Fruit fly (Drosophila melanogaster) whole organism, pupa: ENCODE results near the gene Inx5.

ENCODE experiments used
- CG10348 ChIP-seq: fragments of 200-800 bp; sonication (Bioruptor generic); IDR thresholded peaks from 2 replicates; pipeline ENCODE4 v1.3.6; 2022; ENCODE audit warnings: missing biosample characterization, missing genetic modification characterization
- CG12605 ChIP-seq: fragments of 200-800 bp; sonication (Bioruptor generic); IDR thresholded peaks from 2 replicates; pipeline ENCODE4 v1.3.6; 2022; ENCODE audit warnings: missing biosample characterization, missing genetic modification characterization
- CG13204 ChIP-seq: fragments of 200-800 bp; sonication (Bioruptor generic); optimal IDR thresholded peaks from 2 replicates; lab custom pipeline; 2018; ENCODE audit warnings: missing biosample characterization, mild to moderate bottlenecking, missing genetic modification characterization, moderate library complexity
- CG14655 ChIP-seq: fragments of 200-800 bp; sonication (Bioruptor generic); optimal IDR thresholded peaks from 3 replicates; lab custom pipeline; 2017; ENCODE audit warnings: mild to moderate bottlenecking, missing biosample characterization, missing genetic modification reagents, missing genetic modification characterization
- CG15710 ChIP-seq: fragments of 200-800 bp; sonication (Bioruptor generic); optimal IDR thresholded peaks from 2 replicates; lab custom pipeline; 2018; ENCODE audit warnings: missing biosample characterization, mild to moderate bottlenecking, missing genetic modification characterization, moderate library complexity
- CG17806 ChIP-seq: fragments of 200-800 bp; sonication (Bioruptor generic); optimal IDR thresholded peaks from 2 replicates; lab custom pipeline; 2018; ENCODE audit warnings: missing biosample characterization, mild to moderate bottlenecking, missing genetic modification characterization, moderate library complexity
- CG32121 ChIP-seq: fragments of 200-800 bp; sonication (Bioruptor generic); IDR thresholded peaks from 2 replicates; pipeline ENCODE4 v1.3.6; 2022; ENCODE audit warnings: missing biosample characterization, missing genetic modification characterization
- CG34367 ChIP-seq: fragments of 200-800 bp; sonication (Bioruptor generic); optimal IDR thresholded peaks from 2 replicates; lab custom pipeline; 2018; ENCODE audit warnings: missing biosample characterization, mild to moderate bottlenecking, missing genetic modification characterization
- CG4496 ChIP-seq: fragments of 200-800 bp; sonication (Bioruptor generic); IDR thresholded peaks from 3 replicates; pipeline ENCODE4 v1.3.6; 2022; ENCODE audit warnings: missing biosample characterization, missing genetic modification characterization
- CG8159 ChIP-seq: fragments of 200-800 bp; sonication (Bioruptor generic); optimal IDR thresholded peaks from 3 replicates; lab custom pipeline; 2018; ENCODE audit warnings: missing biosample characterization, mild to moderate bottlenecking, missing genetic modification characterization, moderate library complexity
- CG8301 ChIP-seq: fragments of 200-800 bp; sonication (Bioruptor generic); optimal IDR thresholded peaks from 2 replicates; lab custom pipeline; 2018; ENCODE audit warnings: missing biosample characterization, mild to moderate bottlenecking, missing genetic modification characterization
- CG9948 ChIP-seq: fragments of 200-800 bp; sonication (Bioruptor generic); optimal IDR thresholded peaks from 2 replicates; lab custom pipeline; 2018; ENCODE audit warnings: missing biosample characterization, mild to moderate bottlenecking, missing genetic modification characterization, moderate library complexity
- D1 ChIP-seq: fragments of 200-800 bp; sonication (Bioruptor generic); optimal IDR thresholded peaks from 2 replicates; lab custom pipeline; 2018; ENCODE audit warnings: missing biosample characterization, mild to moderate bottlenecking, missing genetic modification characterization, moderate library complexity
- EcR ChIP-seq: fragments of 200-800 bp; sonication (Bioruptor generic); optimal IDR thresholded peaks from 3 replicates; lab custom pipeline; 2019; ENCODE audit warnings: missing biosample characterization, missing genetic modification characterization, mild to moderate bottlenecking, moderate library complexity, missing genetic modification reagents
- Ets98B ChIP-seq: fragments of 200-800 bp; sonication (Bioruptor generic); IDR thresholded peaks from 2 replicates; pipeline ENCODE4 v1.3.6; 2022; ENCODE audit warnings: missing biosample characterization, missing genetic modification characterization
- Pif1A ChIP-seq: fragments of 200-800 bp; sonication (Bioruptor generic); optimal IDR thresholded peaks from 3 replicates; lab custom pipeline; 2016; ENCODE audit warnings: missing biosample characterization, missing genetic modification characterization
- Pif1B ChIP-seq: fragments of 200-800 bp; sonication (Bioruptor generic); optimal IDR thresholded peaks from 3 replicates; lab custom pipeline; 2016; ENCODE audit warnings: missing biosample characterization, missing genetic modification characterization
- Snoo ChIP-seq: fragments of 200-800 bp; sonication (Bioruptor generic); optimal IDR thresholded peaks from 3 replicates; lab custom pipeline; 2017; ENCODE audit warnings: missing biosample characterization, mild to moderate bottlenecking, missing genetic modification characterization, inconsistent platforms
- fd96Ca ChIP-seq: fragments of 200-800 bp; sonication (Bioruptor generic); IDR thresholded peaks from 3 replicates; pipeline ENCODE4 v1.3.6; 2022; ENCODE audit warnings: missing biosample characterization, missing genetic modification characterization
- gl ChIP-seq: fragments of 200-800 bp; sonication (Bioruptor generic); optimal IDR thresholded peaks from 2 replicates; lab custom pipeline; 2018; ENCODE audit warnings: missing biosample characterization, mild to moderate bottlenecking, missing genetic modification characterization
- rn ChIP-seq: fragments of 200-800 bp; sonication (Bioruptor generic); IDR thresholded peaks from 2 replicates; pipeline ENCODE4 v1.3.6; 2022; ENCODE audit warnings: missing biosample characterization, missing genetic modification characterization

The Inx5 gene

dm6 chrX:19153288-19154130, 17.2 kb downstream of the Inx5 start:
- TF ChIP-seq CG34367 (tag; lab: Kevin White, UChicago), result no peak
- TF ChIP-seq Pif1A (GFP tag; lab: Kevin White, UChicago), result no peak
- TF ChIP-seq CG8159 (tag; lab: Kevin White, UChicago), result no peak
- TF ChIP-seq CG4496 (GFP tag; lab: Robert Waterston, UW), result peak; percentile 64
- no peak for TF ChIP-seq rn (GFP tag; lab: Robert Waterston, UW)
- no peak for TF ChIP-seq Snoo (tag; lab: Kevin White, UChicago)
- TF ChIP-seq gl (tag; lab: Kevin White, UChicago), result peak; percentile 6
- TF ChIP-seq CG32121, result peak; percentile 50
- peak; percentile 82 for TF ChIP-seq EcR (GFP tag; lab: Kevin White, UChicago)
- TF ChIP-seq CG8301 (tag; lab: Kevin White, UChicago), result no peak
- no peak for TF ChIP-seq CG17806 (tag; lab: Kevin White, UChicago)
- no peak for TF ChIP-seq D1
- TF ChIP-seq fd96Ca (GFP tag; lab: Robert Waterston, UW), result peak; percentile 56; the same call in 2 of the 3 replicates
- TF ChIP-seq CG15710 (tag; lab: Kevin White, UChicago), result no peak
- TF ChIP-seq CG9948 (tag; lab: Kevin White, UChicago), result no peak
- TF ChIP-seq Pif1B (GFP tag; lab: Kevin White, UChicago), result peak; percentile 49
- no peak for TF ChIP-seq CG14655 (GFP tag; lab: Kevin White, UChicago)
- TF ChIP-seq CG12605 (GFP tag; lab: Robert Waterston, UW), result 0 out of 2 replicates have a peak, but pooled peaks have one; percentile 17
- no peak for TF ChIP-seq CG10348 (GFP tag; lab: Robert Waterston, UW)
- TF ChIP-seq Ets98B (GFP tag; lab: Robert Waterston, UW), result peak; percentile 46; the same call in 1 of the 2 replicates
- TF ChIP-seq CG13204 (GFP tag; lab: Kevin White, UChicago), result peak; percentile 79

dm6 chrX:19152570-19153287, 18.0 kb downstream of the Inx5 start:
- no peak for TF ChIP-seq Ets98B (GFP tag; lab: Robert Waterston, UW)
- peak; percentile 79 for TF ChIP-seq Snoo (tag; lab: Kevin White, UChicago)
- TF ChIP-seq fd96Ca (GFP tag; lab: Robert Waterston, UW), result no peak
- peak; percentile 70 for TF ChIP-seq CG14655 (GFP tag; lab: Kevin White, UChicago)
- peak; percentile 69 for TF ChIP-seq CG17806 (tag; lab: Kevin White, UChicago)
- peak; percentile 73 for TF ChIP-seq CG9948 (tag; lab: Kevin White, UChicago)
- TF ChIP-seq CG32121, result peak; percentile 41; the same call in 1 of the 2 replicates
- TF ChIP-seq CG8159 (tag; lab: Kevin White, UChicago), result peak; percentile 75
- peak; percentile 42 for TF ChIP-seq Pif1B (GFP tag; lab: Kevin White, UChicago)
- TF ChIP-seq CG4496 (GFP tag; lab: Robert Waterston, UW), result peak; percentile 49; the same call in 1 of the 3 replicates
- TF ChIP-seq CG12605 (GFP tag; lab: Robert Waterston, UW), result no peak
- no peak for TF ChIP-seq EcR (GFP tag; lab: Kevin White, UChicago)
- TF ChIP-seq CG8301 (tag; lab: Kevin White, UChicago), result peak; percentile 41
- TF ChIP-seq CG10348 (GFP tag; lab: Robert Waterston, UW), result 0 out of 2 replicates have a peak, but pooled peaks have one; percentile 22
- peak; percentile 5 for TF ChIP-seq D1
- TF ChIP-seq gl (tag; lab: Kevin White, UChicago), result no peak
- peak; percentile 68 for TF ChIP-seq CG15710 (tag; lab: Kevin White, UChicago)
- peak; percentile 47 for TF ChIP-seq CG34367 (tag; lab: Kevin White, UChicago)
- TF ChIP-seq CG13204 (GFP tag; lab: Kevin White, UChicago), result no peak
- peak; percentile 39 for TF ChIP-seq Pif1A (GFP tag; lab: Kevin White, UChicago)
- TF ChIP-seq, all 21 proteins: peak for 14

- TF ChIP-seq CG8159 (tag; lab: Kevin White, UChicago) (no peak), CG8301 (tag; lab: Kevin White, UChicago) (no peak), fd96Ca (GFP tag; lab: Robert Waterston, UW) (no peak), CG9948 (tag; lab: Kevin White, UChicago) (no peak)
These were observed 21.2 kb downstream of the Inx5 start for dm6 chrX:19149511-19149876.

- TF ChIP-seq Ets98B (GFP tag; lab: Robert Waterston, UW), result no peak
- TF ChIP-seq CG12605 (GFP tag; lab: Robert Waterston, UW), result no peak
- TF ChIP-seq Pif1B (GFP tag; lab: Kevin White, UChicago), result no peak
- no peak for TF ChIP-seq CG15710 (tag; lab: Kevin White, UChicago)
- no peak for TF ChIP-seq CG14655 (GFP tag; lab: Kevin White, UChicago)
- TF ChIP-seq CG32121, result no peak
- no peak for TF ChIP-seq rn (GFP tag; lab: Robert Waterston, UW)
- TF ChIP-seq fd96Ca (GFP tag; lab: Robert Waterston, UW), result no peak
- no peak for TF ChIP-seq CG10348 (GFP tag; lab: Robert Waterston, UW)
- no peak for TF ChIP-seq CG9948 (tag; lab: Kevin White, UChicago)
- TF ChIP-seq Snoo (tag; lab: Kevin White, UChicago), result no peak
- no peak for TF ChIP-seq CG8301 (tag; lab: Kevin White, UChicago)
- TF ChIP-seq CG8159 (tag; lab: Kevin White, UChicago), result no peak
These were observed 21.7 kb downstream of the Inx5 start for dm6 chrX:19148798-19149510.
